Worm (Caenorhabditis elegans) whole organism, late embryonic: ENCODE results near the gene T03F6.4.

Experiments used
- C08G9.2 ChIP-seq: sonication (generic microtip); optimal IDR thresholded peaks from 2 replicates; lab custom pipeline; 2016; ENCODE audit warnings: mild to moderate bottlenecking, missing genetic modification characterization, moderate library complexity, missing compliant biosample characterization
- C38D4.7 ChIP-seq: fragments of 200-800 bp; sonication (Bioruptor generic); optimal IDR thresholded peaks from 2 replicates; lab custom pipeline; 2018; ENCODE audit warnings: mild to moderate bottlenecking, missing genetic modification characterization, moderate library complexity, missing compliant biosample characterization
- F13H6.1 ChIP-seq: sonication (generic microtip); optimal IDR thresholded peaks from 2 replicates; lab custom pipeline; 2016; ENCODE audit warnings: missing genetic modification characterization, missing compliant biosample characterization
- T23F11.4 ChIP-seq: fragments of 200-800 bp; sonication (Bioruptor generic); optimal IDR thresholded peaks from 2 replicates; lab custom pipeline; 2018; ENCODE audit warnings: mild to moderate bottlenecking, missing genetic modification characterization, missing compliant biosample characterization
- Y22D7AL.16 ChIP-seq: sonication (generic microtip); optimal IDR thresholded peaks from 2 replicates; lab custom pipeline; 2016; ENCODE audit warnings: missing genetic modification characterization, missing compliant biosample characterization
- ahr-1 ChIP-seq: sonication (generic microtip); optimal IDR thresholded peaks from 2 replicates; lab custom pipeline; 2016; ENCODE audit warnings: missing genetic modification characterization, missing compliant biosample characterization
- ceh-18 ChIP-seq: sonication (generic microtip); optimal IDR thresholded peaks from 2 replicates; lab custom pipeline; 2016; ENCODE audit warnings: missing genetic modification characterization, missing compliant biosample characterization
- ceh-19 ChIP-seq: fragments of 200-800 bp; sonication (Bioruptor generic); optimal IDR thresholded peaks from 2 replicates; lab custom pipeline; 2018; ENCODE audit warnings: mild to moderate bottlenecking, missing genetic modification characterization, missing compliant biosample characterization
- ceh-2 ChIP-seq: sonication (generic microtip); optimal IDR thresholded peaks from 2 replicates; lab custom pipeline; 2016; ENCODE audit warnings: missing genotype, missing genetic modification characterization, missing compliant biosample characterization
- ceh-22 ChIP-seq: sonication (generic microtip); optimal IDR thresholded peaks from 2 replicates; lab custom pipeline; 2017; ENCODE audit warnings: missing biosample characterization, missing genetic modification characterization
- ceh-24 ChIP-seq: sonication (generic microtip); optimal IDR thresholded peaks from 2 replicates; lab custom pipeline; 2016; ENCODE audit warnings: mild to moderate bottlenecking, missing genetic modification characterization, missing compliant biosample characterization
- ceh-34 ChIP-seq: sonication (generic microtip); optimal IDR thresholded peaks from 2 replicates; lab custom pipeline; 2016; ENCODE audit warnings: mild to moderate bottlenecking, missing genetic modification characterization, missing compliant biosample characterization
- ceh-48 ChIP-seq: sonication (generic microtip); optimal IDR thresholded peaks from 2 replicates; lab custom pipeline; 2016; ENCODE audit warnings: missing genetic modification characterization, inconsistent platforms, missing compliant biosample characterization
- ceh-9 ChIP-seq: sonication (generic microtip); optimal IDR thresholded peaks from 2 replicates; lab custom pipeline; 2016; ENCODE audit warnings: mild to moderate bottlenecking, missing genetic modification characterization, inconsistent platforms, missing compliant biosample characterization
- che-1 ChIP-seq: sonication (generic microtip); optimal IDR thresholded peaks from 2 replicates; lab custom pipeline; 2016; ENCODE audit warnings: mild to moderate bottlenecking, missing genetic modification characterization, missing compliant biosample characterization
- dmd-4 ChIP-seq: sonication (generic microtip); optimal IDR thresholded peaks from 2 replicates; lab custom pipeline; 2016; ENCODE audit warnings: borderline replicate concordance, missing genetic modification characterization, missing compliant biosample characterization
- dve-1 ChIP-seq: sonication (generic microtip); optimal IDR thresholded peaks from 2 replicates; lab custom pipeline; 2017; ENCODE audit warnings: antibody characterized with exemption, mild to moderate bottlenecking, missing genetic modification characterization, missing compliant biosample characterization
- elt-4 ChIP-seq: sonication (generic microtip); optimal IDR thresholded peaks from 2 replicates; lab custom pipeline; 2016; ENCODE audit warnings: missing genetic modification characterization, missing compliant biosample characterization
- ets-4 ChIP-seq: sonication (generic microtip); optimal IDR thresholded peaks from 2 replicates; lab custom pipeline; 2016; ENCODE audit warnings: missing genetic modification characterization, missing compliant biosample characterization
- eyg-1 ChIP-seq: sonication (generic microtip); optimal IDR thresholded peaks from 2 replicates; lab custom pipeline; 2016; ENCODE audit warnings: missing genotype, missing genetic modification characterization, missing compliant biosample characterization
- fax-1 ChIP-seq: sonication (generic microtip); optimal IDR thresholded peaks from 2 replicates; lab custom pipeline; 2016; ENCODE audit warnings: missing genotype, missing genetic modification characterization, missing compliant biosample characterization
- fkh-6 ChIP-seq: sonication (generic microtip); optimal IDR thresholded peaks from 2 replicates; lab custom pipeline; 2016; ENCODE audit warnings: missing genetic modification characterization, missing compliant biosample characterization
- hlh-15 ChIP-seq: sonication (generic microtip); optimal IDR thresholded peaks from 2 replicates; lab custom pipeline; 2016; ENCODE audit warnings: missing genetic modification characterization, missing compliant biosample characterization
- hlh-6 ChIP-seq: sonication (generic microtip); optimal IDR thresholded peaks from 2 replicates; lab custom pipeline; 2016; ENCODE audit warnings: missing genotype, missing genetic modification characterization, missing compliant biosample characterization
- lin-11 ChIP-seq: fragments of 200-800 bp; sonication (Bioruptor generic); optimal IDR thresholded peaks from 2 replicates; lab custom pipeline; 2018; ENCODE audit warnings: mild to moderate bottlenecking, missing genetic modification characterization, missing compliant biosample characterization
- mec-3 ChIP-seq: sonication (generic microtip); optimal IDR thresholded peaks from 2 replicates; lab custom pipeline; 2016; ENCODE audit warnings: borderline replicate concordance, missing genetic modification characterization, missing compliant biosample characterization
- nhr-11 ChIP-seq: fragments of 150-350 bp; optimal IDR thresholded peaks from 2 replicates; lab custom pipeline; 2014; ENCODE audit warnings: missing biosample characterization, missing genetic modification characterization
- nhr-232 ChIP-seq: sonication (generic microtip); optimal IDR thresholded peaks from 2 replicates; lab custom pipeline; 2016; ENCODE audit warnings: missing genetic modification characterization, missing compliant biosample characterization
- npax-4 ChIP-seq: sonication (generic microtip); optimal IDR thresholded peaks from 2 replicates; lab custom pipeline; 2016; ENCODE audit warnings: missing genetic modification characterization, missing compliant biosample characterization
- odd-2 ChIP-seq: sonication (generic microtip); optimal IDR thresholded peaks from 2 replicates; lab custom pipeline; 2017; ENCODE audit warnings: antibody characterized with exemption, mild to moderate bottlenecking, missing genetic modification characterization, missing compliant biosample characterization
- pax-1 ChIP-seq: fragments of 150-350 bp; optimal IDR thresholded peaks from 2 replicates; lab custom pipeline; 2014; ENCODE audit warnings: missing biosample characterization, missing genetic modification characterization
- pha-2 ChIP-seq: sonication (generic microtip); optimal IDR thresholded peaks from 2 replicates; lab custom pipeline; 2017; ENCODE audit warnings: mild to moderate bottlenecking, missing genetic modification characterization, missing compliant biosample characterization
- pha-4 ChIP-seq: fragments of 150-350 bp; optimal IDR thresholded peaks from 2 replicates; lab custom pipeline; 2018; ENCODE audit warnings: missing biosample characterization, missing genetic modification reagents, missing genetic modification characterization
- pros-1 ChIP-seq: fragments of 150-350 bp; optimal IDR thresholded peaks from 2 replicates; lab custom pipeline; 2014; ENCODE audit warnings: missing biosample characterization, missing genetic modification reagents, missing genetic modification characterization
- syd-9 ChIP-seq: sonication (generic microtip); optimal IDR thresholded peaks from 2 replicates; lab custom pipeline; 2016; ENCODE audit warnings: mild to moderate bottlenecking, missing genetic modification characterization, moderate library complexity, missing compliant biosample characterization
- tbx-2 ChIP-seq: sonication (generic microtip); optimal IDR thresholded peaks from 2 replicates; lab custom pipeline; 2016; ENCODE audit warnings: missing genetic modification characterization, missing compliant biosample characterization
- tbx-7 ChIP-seq: sonication (generic microtip); optimal IDR thresholded peaks from 2 replicates; lab custom pipeline; 2016; ENCODE audit warnings: missing genotype, missing genetic modification characterization, missing compliant biosample characterization
- unc-3 ChIP-seq, 2 experiments: fragments of 200-800 bp in 1 of 2; sonication (Bioruptor generic) in 1 of 2; sonication (generic microtip) in 1 of 2; conservative IDR thresholded peaks in 1 of 2; optimal IDR thresholded peaks in 1 of 2; 2 replicates each; pipeline versions ENCODE4 v1.3.6 to Lab custom; 2016 to 2022; ENCODE audit warnings: missing compliant biosample characterization in 2 of 2, missing genetic modification characterization in 2 of 2, missing genetic modification reagents in 1 of 2
- zip-5 ChIP-seq: sonication (generic microtip); optimal IDR thresholded peaks from 2 replicates; lab custom pipeline; 2016; ENCODE audit warnings: missing genetic modification characterization, missing compliant biosample characterization
- ztf-16 ChIP-seq: sonication (generic microtip); optimal IDR thresholded peaks from 2 replicates; lab custom pipeline; 2017; ENCODE audit warnings: missing genetic modification characterization, missing compliant biosample characterization

The T03F6.4 gene

ce11 chrIII:13389078-13389477, 3.1 kb downstream of the T03F6.4 start, which contains the start of gene T03F6.3:
TSS of gene T03F6.3 (plus strand) at chrIII:13389395.
- TF ChIP-seq ceh-19 (GFP tag; lab: Kevin White, UChicago) (no peak), pha-2 (no peak), fkh-6 (no peak), ceh-24 (tag; lab: Kevin White, UChicago) (no peak), hlh-15 (tag; lab: Kevin White, UChicago) (no peak), syd-9 (tag; lab: Kevin White, UChicago) (no peak), dmd-4 (tag; lab: Kevin White, UChicago) (no peak), fax-1 (no peak), C38D4.7 (GFP tag; lab: Kevin White, UChicago) (no peak), elt-4 (tag; lab: Kevin White, UChicago) (no peak), tbx-7 (tag; lab: Kevin White, UChicago) (no peak), tbx-2 (tag; lab: Kevin White, UChicago) (no peak), C08G9.2 (tag; lab: Kevin White, UChicago) (no peak), zip-5 (tag; lab: Kevin White, UChicago) (no peak), che-1 (tag; lab: Kevin White, UChicago) (no peak), T23F11.4 (GFP tag; lab: Kevin White, UChicago) (no peak), nhr-11 (tag; lab: Kevin White, UChicago) (no peak), nhr-232 (tag; lab: Kevin White, UChicago) (no peak), unc-3 (GFP tag; conservative IDR thresholded peaks at IDR 0.05; lab: Robert Waterston, UW) (no peak), unc-3 (tag; optimal IDR thresholded peaks at IDR 0.05; lab: Kevin White, UChicago) (no peak)
- TF ChIP-seq, all 69 proteins: peak for 0

ce11 chrIII:13390789-13391188, 4.8 kb downstream of the T03F6.4 start:
- TF ChIP-seq ceh-19 (GFP tag; lab: Kevin White, UChicago) (no peak), dmd-4 (tag; lab: Kevin White, UChicago) (no peak), ceh-48 (tag; lab: Kevin White, UChicago) (no peak), pax-1 (tag; lab: Kevin White, UChicago) (no peak), mec-3 (tag; lab: Kevin White, UChicago) (no peak), ceh-2 (tag; lab: Kevin White, UChicago) (no peak), odd-2 (tag; lab: Kevin White, UChicago) (no peak)
- TF ChIP-seq, all 69 proteins: peak for 0

- TF ChIP-seq pros-1 (tag; lab: Kevin White, UChicago) = no peak
- no peak for TF ChIP-seq lin-11
- TF ChIP-seq nhr-232 (tag; lab: Kevin White, UChicago) = no peak
- TF ChIP-seq hlh-6 (tag; lab: Kevin White, UChicago) = no peak
- no peak for TF ChIP-seq eyg-1 (tag; lab: Kevin White, UChicago)
Measured at ce11 chrIII:13393239-13393638, 7.3 kb downstream of the T03F6.4 start, which contains the start of gene dnj-17. TSS of gene dnj-17 (minus strand) at chrIII:13393339.

ce11 chrIII:13393647-13394046, 7.7 kb downstream of the T03F6.4 start, which contains the start of gene qdpr-1:
TSS of gene qdpr-1 (plus strand) at chrIII:13393910.
- TF ChIP-seq fkh-6 (no peak), mec-3 (tag; lab: Kevin White, UChicago) (no peak), unc-3 (GFP tag; conservative IDR thresholded peaks at IDR 0.05; lab: Robert Waterston, UW) (no peak), unc-3 (tag; optimal IDR thresholded peaks at IDR 0.05; lab: Kevin White, UChicago) (no peak), ahr-1 (no peak), C08G9.2 (tag; lab: Kevin White, UChicago) (no peak), ets-4 (tag; lab: Kevin White, UChicago) (no peak), npax-4 (tag; lab: Kevin White, UChicago) (no peak), ceh-34 (tag; lab: Kevin White, UChicago) (no peak), che-1 (tag; lab: Kevin White, UChicago) (no peak), ceh-9 (tag; lab: Kevin White, UChicago) (no peak), ceh-18 (tag; lab: Kevin White, UChicago) (no peak), ztf-16 (tag; lab: Kevin White, UChicago) (no peak), pha-4 (no peak), F13H6.1 (tag; lab: Kevin White, UChicago) (no peak), ceh-22 (tag; lab: Kevin White, UChicago) (no peak), dve-1 (no peak), Y22D7AL.16 (tag; lab: Kevin White, UChicago) (no peak)
- TF ChIP-seq, all 69 proteins: peak for 0
